Fruit fly (Drosophila melanogaster): ENCODE data around the gene CG1792.

The CG1792 gene

DNA sequence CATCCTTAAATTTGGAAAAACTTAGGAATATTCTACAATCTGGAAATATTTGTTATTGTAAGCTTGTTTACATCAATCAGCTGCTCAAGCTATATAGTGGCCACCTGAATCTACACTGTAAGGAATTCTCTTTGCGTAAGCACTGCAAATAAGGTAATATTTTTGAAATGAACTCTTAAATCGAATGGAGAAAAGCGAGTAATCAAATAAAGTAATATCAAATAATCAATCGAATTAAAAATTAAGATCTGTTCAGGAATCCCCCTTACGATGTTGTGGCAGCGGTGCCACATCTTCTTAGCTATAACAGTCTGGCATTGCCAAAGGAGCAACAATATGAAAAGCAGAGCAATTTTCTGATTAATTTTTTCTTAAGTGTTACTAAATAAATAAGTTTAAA lies at the start of gene CG1792, which contains the start of gene Mnat9 (continued):
- TF ChIP-seq CG3919 (GFP tag; optimal IDR thresholded peaks at IDR 0.05) (peak; percentile 99), Sox15 (GFP tag; optimal IDR thresholded peaks at IDR 0.05) (peak; percentile 99), vri (GFP tag; optimal IDR thresholded peaks at IDR 0.05) (peak; percentile 98), CG3032 (tag; optimal IDR thresholded peaks at IDR 0.05) (peak; percentile 99), Eip75B (GFP tag; optimal IDR thresholded peaks at IDR 0.05) (peak; percentile 99), CG9139 (GFP tag; optimal IDR thresholded peaks at IDR 0.05) (peak; percentile 91), dsx (GFP tag; optimal IDR thresholded peaks at IDR 0.05; ENCODE audit: poor library complexity, severe bottlenecking) (peak; percentile 98), Hr38 (GFP tag; optimal IDR thresholded peaks at IDR 0.05) (peak; percentile 96)

DNA sequence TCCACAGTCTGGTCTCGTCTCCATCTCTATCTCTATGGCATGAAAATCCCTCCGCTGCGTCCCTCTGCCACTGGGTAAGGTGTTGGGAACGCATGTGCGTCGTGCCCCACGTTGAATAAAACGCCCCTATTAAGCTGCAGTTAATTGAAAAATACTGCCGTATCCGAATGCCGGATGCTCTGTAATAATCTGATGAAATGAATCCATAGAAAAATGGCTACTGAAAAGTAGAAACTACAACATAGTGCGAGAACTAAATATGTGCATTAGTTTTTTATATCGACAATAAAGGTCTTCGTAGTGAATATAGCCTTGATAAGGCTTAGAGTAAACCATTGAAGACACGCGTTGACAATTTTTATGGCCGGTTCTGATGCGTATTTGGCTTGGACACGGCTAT lies 49.4 kb upstream of the CG1792 start:
- TF ChIP-seq salr (GFP tag; optimal IDR thresholded peaks at IDR 0.05) (peak; percentile 48 to 64), CG15336 (GFP tag; IDR thresholded peaks at IDR 0.05) (peak; percentile 83), Hr39 (GFP tag; optimal IDR thresholded peaks at IDR 0.05) (no peak), Sox102F (GFP tag; optimal IDR thresholded peaks at IDR 0.05) (no peak), Hr38 (GFP tag; optimal IDR thresholded peaks at IDR 0.05) (no peak), CG11762 (GFP tag; optimal IDR thresholded peaks at IDR 0.05; ENCODE audit: insufficient read depth) (peak; percentile 41), CG1621 (tag; optimal IDR thresholded peaks at IDR 0.05) (peak; percentile 78), OdsH (GFP tag; optimal IDR thresholded peaks at IDR 0.05) (peak; percentile 49), Smox (GFP tag; optimal IDR thresholded peaks at IDR 0.05) (no peak), Eip75B (GFP tag; optimal IDR thresholded peaks at IDR 0.05) (peak; percentile 80), dsx (GFP tag; optimal IDR thresholded peaks at IDR 0.05; ENCODE audit: poor library complexity, severe bottlenecking) (peak; percentile 84), CG8319 (GFP tag; optimal IDR thresholded peaks at IDR 0.05) (no peak), dac (GFP tag; optimal IDR thresholded peaks at IDR 0.05) (peak; percentile 50), CG8632 (GFP tag; optimal IDR thresholded peaks at IDR 0.05) (peak; percentile 40), fd59A (GFP tag; optimal IDR thresholded peaks at IDR 0.05) (peak; percentile 75), CG34406 (GFP tag; optimal IDR thresholded peaks at IDR 0.05) (peak; percentile 20), Gug (GFP tag; IDR thresholded peaks at IDR 0.05) (peak; percentile 79), cyc (GFP tag; optimal IDR thresholded peaks at IDR 0.05) (no peak), acj6 (GFP tag; optimal IDR thresholded peaks at IDR 0.05) (peak; percentile 53), Eip93F (GFP tag; optimal IDR thresholded peaks at IDR 0.05) (no peak), CG32006 (GFP tag; optimal IDR thresholded peaks at IDR 0.05) (peak; percentile 83), Met (GFP tag; optimal IDR thresholded peaks at IDR 0.05) (no peak), CG6163 (GFP tag; IDR thresholded peaks at IDR 0.05) (peak; percentile 90), fd85E (GFP tag; optimal IDR thresholded peaks at IDR 0.05) (no peak), topi (GFP tag; optimal IDR thresholded peaks at IDR 0.05) (peak; percentile 24), Eip78C (GFP tag) (peak; percentile 92), svp (GFP tag) (no peak), achi (GFP tag; optimal IDR thresholded peaks at IDR 0.05) (peak; percentile 69), CG6792 (GFP tag; optimal IDR thresholded peaks at IDR 0.05) (peak; percentile 52), Ets21C (GFP tag; optimal IDR thresholded peaks at IDR 0.05) (no peak), Ets96B (tag; optimal IDR thresholded peaks at IDR 0.05) (peak; percentile 69), Sox14 (GFP tag; optimal IDR thresholded peaks at IDR 0.05) (peak; percentile 68), Sox15 (GFP tag; optimal IDR thresholded peaks at IDR 0.05) (no peak), esn (GFP tag; optimal IDR thresholded peaks at IDR 0.05) (no peak), CG9139 (GFP tag; optimal IDR thresholded peaks at IDR 0.05) (peak; percentile 55), lz (GFP tag; optimal IDR thresholded peaks at IDR 0.05) (peak; percentile 13), CG11294 (GFP tag; IDR thresholded peaks at IDR 0.05) (peak; percentile 41; the same call in 1 of the 2 replicates), CG3032 (tag; optimal IDR thresholded peaks at IDR 0.05) (peak; percentile 82), CG6854 (GFP tag; optimal IDR thresholded peaks at IDR 0.05) (no peak), net (GFP tag; optimal IDR thresholded peaks at IDR 0.05) (peak; percentile 51), CG31627 (GFP tag; optimal IDR thresholded peaks at IDR 0.05) (no peak), CG3919 (GFP tag; optimal IDR thresholded peaks at IDR 0.05) (peak; percentile 63), CG4318 (GFP tag; optimal IDR thresholded peaks at IDR 0.05) (peak; percentile 62), eg (GFP tag; IDR thresholded peaks at IDR 0.05) (peak; percentile 73), pdm3 (GFP tag; optimal IDR thresholded peaks at IDR 0.05) (peak; percentile 66), CG7368 (GFP tag; optimal IDR thresholded peaks at IDR 0.05) (peak; percentile 35), ss (GFP tag; optimal IDR thresholded peaks at IDR 0.05) (peak; percentile 81 to 82), Hr4 (GFP tag; optimal IDR thresholded peaks at IDR 0.05) (peak; percentile 70)
